Worm (Caenorhabditis elegans) whole organism, dauer: ENCODE results near the gene C03G6.6.

ENCODE experiments used
- unc-62 ChIP-seq: sonication (generic microtip); optimal IDR thresholded peaks from 2 replicates; lab custom pipeline; 2017; ENCODE audit warnings: missing biosample characterization, missing genetic modification reagents, missing genetic modification characterization

Gene C03G6.6

DNA sequence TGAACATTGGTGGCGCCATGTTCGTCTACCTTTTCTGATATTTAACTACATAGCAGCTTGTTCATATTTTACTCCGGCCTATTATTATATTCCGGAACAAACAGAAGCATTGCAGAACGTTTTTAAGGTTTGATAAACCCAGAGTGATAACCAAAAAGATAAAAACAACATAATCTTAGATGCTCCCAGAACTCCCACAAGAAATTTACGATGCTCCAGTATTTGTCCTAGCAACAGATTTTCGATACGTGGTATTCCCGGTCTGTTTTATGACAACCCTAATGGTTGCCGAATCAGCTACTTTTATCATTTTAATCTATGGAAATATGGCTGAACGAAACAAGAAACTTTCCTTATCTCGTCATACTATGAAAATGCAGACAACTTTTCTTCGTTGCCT is 3.6 kb upstream of the C03G6.6 start:
- TF ChIP-seq unc-62 (GFP tag; lab: Kevin White, UChicago) = no peak

- no peak for TF ChIP-seq unc-62 (GFP tag; lab: Kevin White, UChicago)
Observed at ce11 chrV:7355464-7355863, 1.8 kb upstream of the C03G6.6 start, which contains the start of gene tag-293. Gene tag-293 (minus strand): TSS chrV:7355564.

DNA sequence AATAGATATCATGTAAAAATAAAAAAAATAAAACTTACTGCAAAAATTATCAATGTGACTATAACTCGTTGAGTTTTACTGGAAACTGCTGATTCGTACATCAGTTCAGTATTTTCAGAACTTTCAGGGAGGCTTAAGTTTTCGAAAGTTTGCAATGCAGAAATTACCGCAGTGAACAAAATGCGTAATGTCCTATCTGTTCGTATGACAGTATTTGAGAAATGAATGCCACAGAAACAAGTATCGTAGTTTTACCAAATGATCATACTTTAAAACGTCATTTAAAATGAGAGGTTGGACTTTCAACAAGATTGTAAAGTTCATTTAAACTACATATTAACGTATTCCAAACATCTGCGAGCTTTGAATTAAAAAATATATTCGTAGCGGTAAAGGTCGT is 548 bp upstream of the C03G6.6 start, which contains the start of gene C03G6.21:
Gene C03G6.21 (minus strand): TSS at position 101 of the 400 bp plus-strand sequence.
- no peak for TF ChIP-seq unc-62 (GFP tag; lab: Kevin White, UChicago)

DNA sequence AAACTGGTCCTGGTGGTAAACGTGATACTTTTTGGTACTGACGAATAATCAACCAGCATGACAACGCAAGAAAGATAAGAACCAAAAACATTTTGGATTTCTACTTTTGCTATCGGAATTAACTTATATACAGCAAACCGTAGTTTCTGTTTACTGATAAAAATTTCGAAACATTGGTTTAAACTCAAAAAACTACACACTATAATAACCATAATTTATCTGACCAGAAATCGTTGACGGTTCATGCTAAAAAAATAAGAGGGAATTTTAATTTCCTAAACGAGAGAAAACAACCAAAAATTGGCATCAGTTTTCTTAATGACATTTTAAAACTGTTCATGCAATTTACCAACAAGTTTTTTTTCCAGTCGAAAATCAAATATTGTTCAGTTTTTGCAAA is 4.4 kb downstream of the C03G6.6 start, which contains the start of gene cyp-35A1:
Gene cyp-35A1 (minus strand): TSS at position 101 of the 400 bp plus-strand sequence.
- TF ChIP-seq unc-62 (GFP tag; lab: Kevin White, UChicago) = no peak

DNA sequence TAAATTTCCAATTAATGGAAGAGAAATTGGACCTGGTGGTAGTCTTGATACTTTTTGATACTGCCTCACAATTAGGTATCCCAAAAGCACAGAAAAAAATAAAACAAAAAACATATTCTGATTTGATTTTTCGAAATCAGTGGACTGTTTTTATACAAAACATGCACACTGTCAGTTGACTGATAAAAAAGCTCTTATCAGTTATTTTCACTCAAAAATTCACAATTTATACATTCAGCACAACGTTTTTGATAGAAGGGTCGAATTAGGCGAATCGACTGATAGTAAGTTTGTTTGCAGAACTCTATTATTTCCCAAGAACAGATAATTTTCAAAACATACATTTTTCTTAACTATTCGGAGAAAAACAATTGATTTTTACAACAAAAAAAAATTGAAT is 6.8 kb downstream of the C03G6.6 start, which contains the start of gene cyp-35A2:
Gene cyp-35A2 (minus strand): TSS at position 124 of the 400 bp plus-strand sequence.
- TF ChIP-seq unc-62 (GFP tag; lab: Kevin White, UChicago) = no peak

DNA sequence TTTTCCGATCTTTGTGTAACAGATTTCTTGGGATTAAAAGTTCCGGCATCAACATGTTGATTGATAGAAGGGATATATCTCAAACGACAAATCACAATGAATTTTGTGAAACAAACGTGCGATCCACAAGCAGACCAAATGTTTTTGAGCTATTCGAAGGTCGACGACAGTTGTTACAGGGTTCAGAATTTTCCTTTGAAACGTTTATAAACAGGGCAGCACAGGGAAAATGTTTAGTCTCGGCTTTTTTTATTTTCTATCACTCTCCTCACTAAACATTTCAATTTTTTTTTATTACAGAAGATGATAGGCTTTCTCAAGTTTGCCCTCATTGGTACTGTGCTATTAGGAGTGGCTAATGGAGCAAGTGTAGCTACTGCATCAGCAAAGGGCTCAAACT is 7.7 kb downstream of the C03G6.6 start, which contains the start of gene exc-13:
Gene exc-13 (plus strand): TSS at position 301 of the 400 bp plus-strand sequence.
- TF ChIP-seq unc-62 (GFP tag; lab: Kevin White, UChicago) = no peak

DNA sequence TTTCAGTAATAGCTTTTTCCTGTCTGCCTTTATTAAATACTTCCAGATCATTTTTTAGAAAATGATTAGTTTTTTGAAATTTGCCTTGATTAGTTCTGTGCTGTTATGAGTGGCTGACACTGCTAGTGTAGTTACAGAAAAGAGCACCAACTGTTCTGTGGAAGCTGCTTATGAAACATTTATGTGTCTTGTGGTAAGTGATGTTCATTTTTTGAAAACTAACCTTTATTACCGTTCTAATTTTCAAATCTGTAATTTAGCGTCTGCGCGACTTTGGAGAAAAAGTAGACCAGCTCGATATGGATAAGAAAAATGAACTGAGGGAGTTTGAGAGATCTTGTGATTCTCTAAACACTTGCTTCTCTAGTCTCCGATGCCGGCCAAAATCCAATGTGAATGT is 12.3 kb downstream of the C03G6.6 start, which contains the start of gene srj-14:
Gene srj-14 (plus strand): TSS at position 131 of the 400 bp plus-strand sequence.
- TF ChIP-seq unc-62 (GFP tag; lab: Kevin White, UChicago) = no peak

DNA sequence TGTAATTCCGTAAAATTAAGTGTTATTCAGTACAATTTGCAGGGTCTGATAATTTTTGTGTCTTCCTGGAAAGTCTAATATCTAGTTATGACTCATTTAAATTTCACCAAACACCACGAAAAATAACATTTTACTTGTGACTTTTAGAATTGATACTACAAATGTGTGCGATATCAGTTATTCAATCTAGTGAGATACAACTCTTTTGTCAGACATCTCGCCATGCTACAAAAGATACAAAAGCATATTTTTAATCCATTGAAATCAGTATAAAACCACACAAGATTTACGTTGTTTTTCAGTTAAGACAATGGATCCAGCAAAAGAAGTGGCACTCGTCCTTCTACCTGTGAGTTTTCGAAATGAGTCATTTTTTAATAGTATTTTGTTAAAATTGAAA is 16.9 kb downstream of the C03G6.6 start, which contains the start of gene srx-56:
Gene srx-56 (plus strand): TSS at position 301 of the 400 bp plus-strand sequence.
- TF ChIP-seq unc-62 (GFP tag; lab: Kevin White, UChicago) = no peak

ce11 chrV:7379384-7379783 is 22.2 kb downstream of the C03G6.6 start, which contains the start of gene srsx-24:
Gene srsx-24 (minus strand): TSS chrV:7379484.
- TF ChIP-seq unc-62 (GFP tag; lab: Kevin White, UChicago) = no peak

DNA sequence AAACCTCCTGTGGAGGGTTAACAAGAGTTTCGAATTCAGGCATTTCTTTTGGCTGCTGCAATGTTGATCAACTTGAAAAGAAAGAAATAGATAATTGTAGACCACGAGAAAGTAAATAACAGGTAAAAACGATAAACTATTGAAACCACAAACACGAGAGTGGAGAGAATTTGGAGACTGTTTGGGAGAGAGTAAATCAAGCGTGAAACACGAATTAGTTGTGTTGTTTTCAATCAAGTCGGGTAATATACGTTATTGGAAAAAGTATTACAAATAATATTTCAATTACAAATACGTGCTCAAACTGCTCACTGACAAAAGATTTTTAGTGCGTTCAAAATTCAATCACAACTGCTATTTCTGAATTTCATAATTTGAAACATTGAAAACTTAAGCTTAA is 23.8 kb downstream of the C03G6.6 start, which contains the start of gene C03G6.17:
Gene C03G6.17 (minus strand): TSS at position 101 of the 400 bp plus-strand sequence.
- TF ChIP-seq unc-62 (GFP tag; lab: Kevin White, UChicago) = no peak

DNA sequence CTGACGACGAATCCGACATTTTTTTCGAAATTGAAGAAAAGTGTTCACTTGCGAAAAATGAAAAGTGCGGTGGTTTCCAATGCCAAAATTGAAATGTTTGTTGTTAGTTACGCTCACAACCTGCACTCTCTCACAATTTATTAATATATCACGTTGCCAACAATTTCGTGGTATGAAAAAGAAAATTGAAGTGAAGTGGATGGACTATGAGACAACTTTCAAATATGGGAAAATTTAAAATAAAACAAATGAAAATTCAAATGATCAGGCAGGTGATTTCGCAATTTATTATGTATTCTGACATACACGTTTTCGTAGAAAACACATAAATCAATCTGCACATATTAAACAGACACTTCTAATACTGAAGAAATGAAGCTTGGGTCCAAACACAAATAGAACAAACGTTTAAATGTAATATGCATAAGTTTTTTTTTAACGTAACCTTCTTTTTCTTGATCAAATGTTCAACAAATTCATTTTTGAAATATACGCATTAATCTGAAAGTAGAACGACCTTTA is 28.9 kb downstream of the C03G6.6 start, which contains the start of gene srp-6:
Gene srp-6 (minus strand): TSS at position 51 of the 522 bp plus-strand sequence.
- no peak for TF ChIP-seq unc-62 (GFP tag; lab: Kevin White, UChicago)

- no peak for TF ChIP-seq unc-62 (GFP tag; lab: Kevin White, UChicago)
Observed at ce11 chrV:7387755-7388154, 30.5 kb downstream of the C03G6.6 start, which contains the start of gene C02H6.3. Gene C02H6.3 (minus strand): TSS chrV:7387855.

ce11 chrV:7389771-7390170 is 32.5 kb downstream of the C03G6.6 start, which contains the start of gene C02H6.1:
Gene C02H6.1 (minus strand): TSS chrV:7389871.
- TF ChIP-seq unc-62 (GFP tag; lab: Kevin White, UChicago) = no peak

ce11 chrV:7391933-7392332 is 34.7 kb downstream of the C03G6.6 start, which contains the start of gene fbxa-105:
Gene fbxa-105 (minus strand): TSS chrV:7392029.
- TF ChIP-seq unc-62 (GFP tag; lab: Kevin White, UChicago) = no peak

DNA sequence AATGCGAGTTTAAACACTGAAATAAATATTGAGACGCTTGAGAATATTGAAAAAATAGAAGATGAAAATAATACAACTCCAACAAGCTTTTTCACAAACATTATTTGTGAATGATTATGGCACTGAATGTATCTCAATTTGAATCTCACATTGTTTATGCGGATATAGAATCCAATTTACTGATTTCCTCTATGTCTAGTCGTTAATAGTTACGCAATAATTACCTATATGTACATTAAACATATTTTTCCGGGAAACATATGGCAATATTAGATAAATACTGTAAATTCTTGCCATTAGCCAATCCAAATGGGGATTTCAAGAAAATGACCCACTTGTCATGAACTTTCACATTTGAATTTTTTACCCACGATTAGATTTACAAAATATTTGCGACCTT is 38.1 kb downstream of the C03G6.6 start, which contains the start of gene srx-9:
Gene srx-9 (minus strand): TSS at position 101 of the 400 bp plus-strand sequence.
- no peak for TF ChIP-seq unc-62 (GFP tag; lab: Kevin White, UChicago)

DNA sequence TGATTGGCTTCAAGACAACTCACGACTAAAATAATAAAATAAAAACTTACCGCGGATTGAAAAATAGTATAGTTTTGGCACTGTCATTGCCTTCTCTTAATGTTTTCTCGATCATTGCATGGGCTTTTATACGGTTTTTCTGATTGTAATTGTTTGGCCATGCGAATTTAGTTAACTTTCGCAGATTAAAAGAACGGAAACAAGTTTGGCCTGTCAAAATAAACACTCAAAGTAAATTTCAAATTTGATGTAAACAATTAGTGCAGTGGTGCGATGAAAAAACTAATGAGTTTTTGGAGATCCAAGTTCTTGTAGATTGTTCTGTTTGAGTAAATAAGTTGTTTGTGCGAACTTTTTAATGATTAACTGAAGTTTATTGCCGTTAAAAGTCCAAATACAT is 42.0 kb downstream of the C03G6.6 start, which contains the start of gene gst-41:
Gene gst-41 (minus strand): TSS at position 101 of the 400 bp plus-strand sequence.
- TF ChIP-seq unc-62 (GFP tag; lab: Kevin White, UChicago) = no peak
